Fruit fly (Drosophila melanogaster) whole organism, embryonic: ENCODE data around the gene Nup98-96.

Experiments used
- CG6689 ChIP-seq: fragments of 200-800 bp; sonication (Bioruptor generic); IDR thresholded peaks from 2 replicates; pipeline ENCODE4 v1.3.6; 2022; ENCODE audit warnings: missing biosample characterization, missing genetic modification characterization
- ERR ChIP-seq: fragments of 200-800 bp; sonication (Bioruptor generic); optimal IDR thresholded peaks from 2 replicates; lab custom pipeline; 2016; ENCODE audit warnings: missing biosample characterization, missing genetic modification characterization
- klu ChIP-seq: fragments of 200-800 bp; sonication (Bioruptor generic); IDR thresholded peaks from 2 replicates; pipeline ENCODE4 v1.3.6; 2022; ENCODE audit warnings: missing biosample characterization, missing genetic modification characterization

dm6 chr3R:23823678-23824077 lies 42.3 kb upstream of the Nup98-96 start:
- no peak for TF ChIP-seq CG6689 (GFP tag; lab: Robert Waterston, UW)
- no peak for TF ChIP-seq klu (GFP tag; lab: Robert Waterston, UW)
- no peak for TF ChIP-seq ERR
